Worm (Caenorhabditis elegans) whole organism, late embryonic: Measurements from ENCODE around the gene srz-58.

ENCODE experiments used
- F13H6.1 ChIP-seq: sonication (generic microtip); optimal IDR thresholded peaks from 2 replicates; lab custom pipeline; 2016; ENCODE audit warnings: missing genetic modification characterization, missing compliant biosample characterization
- T23F11.4 ChIP-seq: fragments of 200-800 bp; sonication (Bioruptor generic); optimal IDR thresholded peaks from 2 replicates; lab custom pipeline; 2018; ENCODE audit warnings: mild to moderate bottlenecking, missing genetic modification characterization, missing compliant biosample characterization
- Y22D7AL.16 ChIP-seq: sonication (generic microtip); optimal IDR thresholded peaks from 2 replicates; lab custom pipeline; 2016; ENCODE audit warnings: missing genetic modification characterization, missing compliant biosample characterization
- ahr-1 ChIP-seq: sonication (generic microtip); optimal IDR thresholded peaks from 2 replicates; lab custom pipeline; 2016; ENCODE audit warnings: missing genetic modification characterization, missing compliant biosample characterization
- ama-1 ChIP-seq: fragments of 150-350 bp; optimal IDR thresholded peaks from 2 replicates; lab custom pipeline; 2014
- ceh-18 ChIP-seq: sonication (generic microtip); optimal IDR thresholded peaks from 2 replicates; lab custom pipeline; 2016; ENCODE audit warnings: missing genetic modification characterization, missing compliant biosample characterization
- ceh-22 ChIP-seq: sonication (generic microtip); optimal IDR thresholded peaks from 2 replicates; lab custom pipeline; 2017; ENCODE audit warnings: missing biosample characterization, missing genetic modification characterization
- ceh-24 ChIP-seq: sonication (generic microtip); optimal IDR thresholded peaks from 2 replicates; lab custom pipeline; 2016; ENCODE audit warnings: mild to moderate bottlenecking, missing genetic modification characterization, missing compliant biosample characterization
- ceh-31 ChIP-seq: sonication (generic microtip); optimal IDR thresholded peaks from 2 replicates; lab custom pipeline; 2016; ENCODE audit warnings: missing genetic modification characterization, missing compliant biosample characterization
- ceh-6 ChIP-seq: fragments of 200-800 bp; sonication (Bioruptor generic); optimal IDR thresholded peaks from 2 replicates; lab custom pipeline; 2018; ENCODE audit warnings: mild to moderate bottlenecking, missing genetic modification characterization, missing compliant biosample characterization
- che-1 ChIP-seq: sonication (generic microtip); optimal IDR thresholded peaks from 2 replicates; lab custom pipeline; 2016; ENCODE audit warnings: mild to moderate bottlenecking, missing genetic modification characterization, missing compliant biosample characterization
- dve-1 ChIP-seq: sonication (generic microtip); optimal IDR thresholded peaks from 2 replicates; lab custom pipeline; 2017; ENCODE audit warnings: antibody characterized with exemption, mild to moderate bottlenecking, missing genetic modification characterization, missing compliant biosample characterization
- elt-2 ChIP-seq: sonication (generic microtip); optimal IDR thresholded peaks from 2 replicates; lab custom pipeline; 2016; ENCODE audit warnings: missing genetic modification reagents, missing genetic modification characterization, missing compliant biosample characterization
- elt-4 ChIP-seq: sonication (generic microtip); optimal IDR thresholded peaks from 2 replicates; lab custom pipeline; 2016; ENCODE audit warnings: missing genetic modification characterization, missing compliant biosample characterization
- eyg-1 ChIP-seq: sonication (generic microtip); optimal IDR thresholded peaks from 2 replicates; lab custom pipeline; 2016; ENCODE audit warnings: missing genotype, missing genetic modification characterization, missing compliant biosample characterization
- fkh-6 ChIP-seq: sonication (generic microtip); optimal IDR thresholded peaks from 2 replicates; lab custom pipeline; 2016; ENCODE audit warnings: missing genetic modification characterization, missing compliant biosample characterization
- hlh-13 ChIP-seq: fragments of 200-800 bp; sonication (Bioruptor generic); optimal IDR thresholded peaks from 2 replicates; lab custom pipeline; 2018; ENCODE audit warnings: mild to moderate bottlenecking, missing genetic modification characterization, missing compliant biosample characterization
- hlh-15 ChIP-seq: sonication (generic microtip); optimal IDR thresholded peaks from 2 replicates; lab custom pipeline; 2016; ENCODE audit warnings: missing genetic modification characterization, missing compliant biosample characterization
- hlh-6 ChIP-seq: sonication (generic microtip); optimal IDR thresholded peaks from 2 replicates; lab custom pipeline; 2016; ENCODE audit warnings: missing genotype, missing genetic modification characterization, missing compliant biosample characterization
- lim-6 ChIP-seq: sonication (generic microtip); optimal IDR thresholded peaks from 2 replicates; lab custom pipeline; 2016; ENCODE audit warnings: missing genetic modification characterization, missing compliant biosample characterization
- lin-11 ChIP-seq: fragments of 200-800 bp; sonication (Bioruptor generic); optimal IDR thresholded peaks from 2 replicates; lab custom pipeline; 2018; ENCODE audit warnings: mild to moderate bottlenecking, missing genetic modification characterization, missing compliant biosample characterization
- mec-3 ChIP-seq: sonication (generic microtip); optimal IDR thresholded peaks from 2 replicates; lab custom pipeline; 2016; ENCODE audit warnings: borderline replicate concordance, missing genetic modification characterization, missing compliant biosample characterization
- nfya-1 ChIP-seq: sonication (generic microtip); optimal IDR thresholded peaks from 2 replicates; lab custom pipeline; 2017; ENCODE audit warnings: missing genetic modification characterization, mild to moderate bottlenecking, missing compliant biosample characterization, antibody characterized with exemption, moderate library complexity
- nhr-232 ChIP-seq: sonication (generic microtip); optimal IDR thresholded peaks from 2 replicates; lab custom pipeline; 2016; ENCODE audit warnings: missing genetic modification characterization, missing compliant biosample characterization
- npax-4 ChIP-seq: sonication (generic microtip); optimal IDR thresholded peaks from 2 replicates; lab custom pipeline; 2016; ENCODE audit warnings: missing genetic modification characterization, missing compliant biosample characterization
- pag-3 ChIP-seq: sonication (generic microtip); optimal IDR thresholded peaks from 2 replicates; lab custom pipeline; 2016; ENCODE audit warnings: missing compliant biosample characterization, missing genetic modification characterization, borderline replicate concordance
- pat-9 ChIP-seq: fragments of 200-800 bp; sonication (Bioruptor generic); optimal IDR thresholded peaks from 2 replicates; lab custom pipeline; 2018; ENCODE audit warnings: mild to moderate bottlenecking, missing genetic modification characterization, moderate library complexity, missing compliant biosample characterization
- pha-4 ChIP-seq: fragments of 150-350 bp; optimal IDR thresholded peaks from 2 replicates; lab custom pipeline; 2018; ENCODE audit warnings: missing biosample characterization, missing genetic modification reagents, missing genetic modification characterization
- sdc-2 ChIP-seq: sonication (generic microtip); optimal IDR thresholded peaks from 2 replicates; lab custom pipeline; 2016; ENCODE audit warnings: missing genotype, missing genetic modification characterization, missing compliant biosample characterization
- sox-2 ChIP-seq: fragments of 200-800 bp; sonication (Bioruptor generic); IDR thresholded peaks from 2 replicates; pipeline ENCODE4 v1.3.6; 2022; ENCODE audit warnings: missing genetic modification reagents, missing genetic modification characterization, missing compliant biosample characterization
- syd-9 ChIP-seq: sonication (generic microtip); optimal IDR thresholded peaks from 2 replicates; lab custom pipeline; 2016; ENCODE audit warnings: mild to moderate bottlenecking, missing genetic modification characterization, moderate library complexity, missing compliant biosample characterization
- tbx-2 ChIP-seq: sonication (generic microtip); optimal IDR thresholded peaks from 2 replicates; lab custom pipeline; 2016; ENCODE audit warnings: missing genetic modification characterization, missing compliant biosample characterization
- tbx-7 ChIP-seq: sonication (generic microtip); optimal IDR thresholded peaks from 2 replicates; lab custom pipeline; 2016; ENCODE audit warnings: missing genotype, missing genetic modification characterization, missing compliant biosample characterization
- ttx-3 ChIP-seq: sonication (generic microtip); optimal IDR thresholded peaks from 2 replicates; lab custom pipeline; 2016; ENCODE audit warnings: missing genetic modification reagents, missing genetic modification characterization, missing compliant biosample characterization
- unc-42 ChIP-seq: sonication (generic microtip); optimal IDR thresholded peaks from 2 replicates; lab custom pipeline; 2016; ENCODE audit warnings: missing genotype, missing genetic modification characterization, missing compliant biosample characterization
- unc-55 ChIP-seq: sonication (generic microtip); optimal IDR thresholded peaks from 2 replicates; lab custom pipeline; 2017; ENCODE audit warnings: missing biosample characterization, missing genetic modification reagents, missing genetic modification characterization
- zip-5 ChIP-seq: sonication (generic microtip); optimal IDR thresholded peaks from 2 replicates; lab custom pipeline; 2016; ENCODE audit warnings: missing genetic modification characterization, missing compliant biosample characterization
- ztf-16 ChIP-seq: sonication (generic microtip); optimal IDR thresholded peaks from 2 replicates; lab custom pipeline; 2017; ENCODE audit warnings: missing genetic modification characterization, missing compliant biosample characterization

Gene srz-58

DNA sequence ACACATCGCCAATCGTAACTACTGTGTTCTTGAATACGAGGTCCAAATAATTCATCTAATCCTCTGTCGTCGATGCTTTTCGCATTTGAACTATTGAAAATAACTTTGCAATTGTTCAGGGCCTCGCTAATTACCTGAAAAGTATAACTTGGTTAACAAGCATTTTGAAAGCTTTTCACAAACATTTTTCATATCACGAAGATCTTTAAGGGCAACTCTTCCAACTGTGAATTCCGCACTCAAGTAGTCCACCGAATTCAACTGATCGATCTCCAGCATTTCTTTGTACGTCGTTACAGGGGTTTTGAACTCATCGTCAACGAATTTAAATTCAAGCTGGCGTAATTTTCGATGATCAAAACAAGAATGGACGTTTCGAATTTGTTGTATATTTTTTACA is 21.5 kb upstream of the srz-58 start:
- TF ChIP-seq pha-4 (no peak), Y22D7AL.16 (tag; lab: Kevin White, UChicago) (no peak), lin-11 (tag; lab: Kevin White, UChicago) (no peak), eyg-1 (tag; lab: Kevin White, UChicago) (no peak), ama-1 (lab: Kevin White, UChicago) (no peak), syd-9 (tag; lab: Kevin White, UChicago) (no peak), ceh-24 (no peak), ceh-18 (no peak), hlh-13 (GFP tag; lab: Kevin White, UChicago) (no peak), pat-9 (no peak)

DNA sequence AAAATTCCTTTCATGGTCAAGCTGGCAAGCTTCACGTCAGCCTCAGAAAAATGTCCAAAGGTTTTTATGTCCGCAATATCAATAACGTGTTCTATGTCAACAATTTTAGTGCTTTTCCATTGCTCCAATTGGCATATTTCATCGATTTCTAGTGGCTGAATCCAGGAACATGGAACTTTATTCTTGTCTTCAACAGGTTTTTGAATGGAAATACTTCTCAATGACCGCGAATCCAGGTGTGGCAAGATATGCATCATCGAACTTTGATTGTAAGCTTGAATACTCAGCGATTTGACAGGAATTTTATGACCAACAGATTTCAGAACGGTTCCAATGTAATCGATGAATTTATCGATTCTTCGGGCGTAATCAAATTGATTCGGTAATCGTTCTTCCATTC is 19.3 kb upstream of the srz-58 start:
- no peak for TF ChIP-seq npax-4
- TF ChIP-seq pag-3 (tag; lab: Kevin White, UChicago): no peak
- no peak for TF ChIP-seq hlh-6 (tag; lab: Kevin White, UChicago)
- no peak for TF ChIP-seq nhr-232
- TF ChIP-seq fkh-6: no peak
- no peak for TF ChIP-seq T23F11.4 (GFP tag; lab: Kevin White, UChicago)
- no peak for TF ChIP-seq Y22D7AL.16 (tag; lab: Kevin White, UChicago)

DNA sequence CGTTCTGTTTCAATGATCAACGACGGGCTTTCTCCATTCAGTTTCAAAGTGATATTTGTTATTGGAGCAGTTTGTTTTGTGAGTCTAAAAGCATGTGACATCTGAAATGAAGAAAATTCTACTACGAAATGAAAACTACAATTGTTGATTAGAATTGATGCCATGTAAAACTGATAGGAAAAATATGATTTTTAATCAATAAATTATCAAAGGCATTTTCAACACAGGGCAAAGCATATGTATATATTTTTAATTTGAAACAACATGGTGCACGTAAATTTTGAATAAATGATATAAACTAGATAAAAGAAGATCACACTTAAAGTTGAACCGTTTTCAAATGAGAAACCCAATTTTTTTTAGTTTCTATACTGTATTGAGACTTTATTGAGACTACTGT is 16.6 kb upstream of the srz-58 start, which contains the start of gene K10G4.5:
Gene K10G4.5, minus strand, starts transcription at position 101 of the 400 bp plus-strand sequence.
- TF ChIP-seq dve-1 (tag; lab: Kevin White, UChicago): no peak
- no peak for TF ChIP-seq sox-2
- no peak for TF ChIP-seq lin-11 (tag; lab: Kevin White, UChicago)
- no peak for TF ChIP-seq elt-2
- TF ChIP-seq F13H6.1 (tag; lab: Kevin White, UChicago): no peak
- TF ChIP-seq ttx-3 (tag; lab: Kevin White, UChicago): no peak
- no peak for TF ChIP-seq ceh-22 (tag; lab: Kevin White, UChicago)
- TF ChIP-seq che-1 (tag; lab: Kevin White, UChicago): no peak
- no peak for TF ChIP-seq sdc-2 (tag; lab: Kevin White, UChicago)
- TF ChIP-seq nfya-1 (tag; lab: Kevin White, UChicago): no peak
- no peak for TF ChIP-seq zip-5 (tag; lab: Kevin White, UChicago)
- TF ChIP-seq tbx-2 (tag; lab: Kevin White, UChicago): no peak

DNA sequence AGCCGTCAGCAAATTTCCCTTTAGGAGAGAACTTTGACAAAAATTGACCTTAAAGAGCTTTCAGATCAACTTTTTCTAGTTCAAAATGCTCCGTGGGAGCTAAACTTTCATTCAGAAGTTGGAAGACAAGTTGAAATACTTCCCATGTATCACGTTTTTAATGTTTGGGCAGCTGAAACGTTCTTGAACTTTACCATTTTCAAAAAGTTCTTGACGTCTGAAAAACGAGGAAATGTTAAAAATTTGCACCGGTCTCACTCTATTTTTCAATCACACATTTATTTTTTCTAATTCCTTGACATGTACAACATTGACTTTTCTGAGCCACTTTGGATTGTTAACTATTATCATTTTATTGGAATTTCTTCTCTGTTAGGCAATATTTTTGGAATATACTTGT is 15.2 kb upstream of the srz-58 start, which contains the start of gene sri-70:
Gene sri-70, plus strand, starts transcription at position 301 of the 400 bp plus-strand sequence.
- TF ChIP-seq ama-1 (lab: Kevin White, UChicago) (no peak), ceh-18 (no peak), unc-55 (no peak)

DNA sequence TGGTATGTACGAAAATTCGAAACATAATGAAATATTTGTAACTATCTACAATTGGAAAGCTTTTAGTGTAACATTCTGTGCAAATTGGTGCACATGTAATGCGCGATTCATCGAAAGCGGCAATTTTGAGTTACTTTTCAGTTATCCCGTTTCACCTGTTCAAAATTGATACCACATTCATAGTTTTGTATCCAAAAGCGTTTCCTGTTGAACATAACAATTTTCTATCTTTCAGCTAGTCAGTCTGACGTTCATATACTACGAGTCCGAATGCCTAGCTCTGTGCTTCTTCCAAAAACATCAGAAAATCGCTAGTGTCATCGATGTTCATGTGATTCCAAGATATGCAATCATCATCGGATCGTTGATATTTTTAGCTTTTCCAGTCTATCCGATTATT is 14.6 kb upstream of the srz-58 start:
- no peak for TF ChIP-seq nfya-1 (tag; lab: Kevin White, UChicago)
- no peak for TF ChIP-seq mec-3 (tag; lab: Kevin White, UChicago)
- TF ChIP-seq hlh-6 (tag; lab: Kevin White, UChicago): no peak
- no peak for TF ChIP-seq tbx-7
- no peak for TF ChIP-seq lim-6 (tag; lab: Kevin White, UChicago)
- no peak for TF ChIP-seq elt-2
- TF ChIP-seq ceh-24: no peak
- no peak for TF ChIP-seq ceh-6 (GFP tag; lab: Kevin White, UChicago)
- TF ChIP-seq ceh-31: no peak
- TF ChIP-seq unc-55: no peak
- TF ChIP-seq unc-42 (tag; lab: Kevin White, UChicago): no peak
- no peak for TF ChIP-seq ahr-1 (tag; lab: Kevin White, UChicago)
- TF ChIP-seq elt-4 (tag; lab: Kevin White, UChicago): no peak
- no peak for TF ChIP-seq F13H6.1 (tag; lab: Kevin White, UChicago)
- TF ChIP-seq lin-11 (tag; lab: Kevin White, UChicago): no peak
- TF ChIP-seq hlh-15: no peak
- TF ChIP-seq syd-9 (tag; lab: Kevin White, UChicago): no peak
- no peak for TF ChIP-seq ztf-16
- TF ChIP-seq eyg-1 (tag; lab: Kevin White, UChicago): no peak
- TF ChIP-seq ttx-3 (tag; lab: Kevin White, UChicago): no peak
